Worm (Caenorhabditis elegans) whole organism, late embryonic: Measurements from ENCODE around the gene R10E11.9.

Experiments
- T23F11.4 ChIP-seq: fragments of 200-800 bp; sonication (Bioruptor generic); optimal IDR thresholded peaks from 2 replicates; lab custom pipeline; 2018; ENCODE audit warnings: mild to moderate bottlenecking, missing genetic modification characterization, missing compliant biosample characterization
- ama-1 ChIP-seq: fragments of 150-350 bp; optimal IDR thresholded peaks from 2 replicates; lab custom pipeline; 2014
- hlh-30 ChIP-seq: sonication (generic microtip); optimal IDR thresholded peaks from 2 replicates; lab custom pipeline; 2017; ENCODE audit warnings: antibody characterized with exemption, missing genetic modification characterization, missing compliant biosample characterization; ENCODE audit not compliant: insufficient read depth
- nfya-1 ChIP-seq: sonication (generic microtip); optimal IDR thresholded peaks from 2 replicates; lab custom pipeline; 2017; ENCODE audit warnings: missing genetic modification characterization, mild to moderate bottlenecking, missing compliant biosample characterization, antibody characterized with exemption, moderate library complexity
- pros-1 ChIP-seq: fragments of 150-350 bp; optimal IDR thresholded peaks from 2 replicates; lab custom pipeline; 2014; ENCODE audit warnings: missing biosample characterization, missing genetic modification reagents, missing genetic modification characterization
- ref-2 ChIP-seq: sonication (generic microtip); optimal IDR thresholded peaks from 2 replicates; lab custom pipeline; 2016; ENCODE audit warnings: missing genetic modification characterization, missing compliant biosample characterization
- syd-9 ChIP-seq: sonication (generic microtip); optimal IDR thresholded peaks from 2 replicates; lab custom pipeline; 2016; ENCODE audit warnings: mild to moderate bottlenecking, missing genetic modification characterization, moderate library complexity, missing compliant biosample characterization
- tbx-2 ChIP-seq: sonication (generic microtip); optimal IDR thresholded peaks from 2 replicates; lab custom pipeline; 2016; ENCODE audit warnings: missing genetic modification characterization, missing compliant biosample characterization
- unc-42 ChIP-seq: sonication (generic microtip); optimal IDR thresholded peaks from 2 replicates; lab custom pipeline; 2016; ENCODE audit warnings: missing genotype, missing genetic modification characterization, missing compliant biosample characterization

DNA sequence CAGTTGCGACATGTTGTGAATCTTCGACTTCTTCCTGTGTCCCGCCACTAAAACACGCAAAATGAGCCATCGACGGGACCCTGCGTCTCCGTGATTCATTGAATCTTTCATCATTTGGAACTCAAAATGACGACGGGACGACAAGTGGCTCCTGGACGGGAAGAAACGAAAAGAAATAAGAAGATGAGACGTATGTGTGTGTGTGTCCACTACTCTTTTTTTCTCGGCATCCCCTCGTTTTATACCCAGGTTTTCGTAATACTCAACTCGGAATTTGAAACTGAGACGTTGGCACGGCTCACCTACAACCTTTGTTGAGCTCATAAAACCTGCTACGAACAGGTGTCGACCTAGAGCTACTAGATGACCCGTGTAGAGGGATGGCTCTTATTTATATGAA is 48.9 kb downstream of the R10E11.9 start:
- TF ChIP-seq tbx-2 (tag; lab: Kevin White, UChicago) (no peak), ama-1 (lab: Kevin White, UChicago) (no peak), hlh-30 (tag; lab: Kevin White, UChicago) (no peak), unc-42 (tag; lab: Kevin White, UChicago) (no peak), syd-9 (no peak), T23F11.4 (GFP tag; lab: Kevin White, UChicago) (no peak), nfya-1 (tag; lab: Kevin White, UChicago) (no peak), pros-1 (tag; lab: Kevin White, UChicago) (no peak), ref-2 (tag; lab: Kevin White, UChicago) (no peak)
